Worm (Caenorhabditis elegans) whole organism, young adult: ENCODE measurements around the gene frpr-9.

Experiments
- B0019.2 ChIP-seq: fragments of 200-800 bp; sonication (Bioruptor generic); conservative IDR thresholded peaks from 2 replicates; pipeline ENCODE4 v1.3.6; 2022; ENCODE audit warnings: missing genetic modification reagents, missing genetic modification characterization, missing compliant biosample characterization
- B0336.3 ChIP-seq: fragments of 200-800 bp; sonication (Bioruptor generic); IDR thresholded peaks from 2 replicates; pipeline ENCODE4 v1.3.6; 2022; ENCODE audit warnings: missing genetic modification characterization, missing compliant biosample characterization
- C06A6.2 ChIP-seq: fragments of 200-800 bp; sonication (Bioruptor generic); conservative IDR thresholded peaks from 2 replicates; pipeline ENCODE4 v1.3.6; 2022; ENCODE audit warnings: missing genetic modification characterization, missing compliant biosample characterization
- F10E7.11 ChIP-seq: sonication (generic microtip); optimal IDR thresholded peaks from 2 replicates; lab custom pipeline; 2017; ENCODE audit warnings: mild to moderate bottlenecking, missing genetic modification characterization, moderate library complexity, missing compliant biosample characterization
- F22D6.2 ChIP-seq: sonication (generic microtip); optimal IDR thresholded peaks from 2 replicates; lab custom pipeline; 2016; ENCODE audit warnings: mild to moderate bottlenecking, missing genetic modification characterization, missing compliant biosample characterization
- F23B12.7 ChIP-seq: sonication (generic microtip); optimal IDR thresholded peaks from 2 replicates; lab custom pipeline; 2017; ENCODE audit warnings: missing genetic modification characterization, mild to moderate bottlenecking, missing compliant biosample characterization, antibody characterized with exemption, moderate library complexity; ENCODE audit not compliant: insufficient read depth
- F39B2.1 ChIP-seq: fragments of 200-800 bp; sonication (Bioruptor generic); IDR thresholded peaks from 2 replicates; pipeline ENCODE4 v1.3.6; 2022; ENCODE audit warnings: missing genetic modification reagents, missing genetic modification characterization, missing compliant biosample characterization
- F55B11.4 ChIP-seq: sonication (generic microtip); optimal IDR thresholded peaks from 2 replicates; lab custom pipeline; 2016; ENCODE audit warnings: missing compliant biosample characterization, missing genetic modification characterization, borderline replicate concordance; ENCODE audit not compliant: insufficient read depth
- K11D2.4 ChIP-seq: fragments of 200-800 bp; sonication (Bioruptor generic); IDR thresholded peaks from 2 replicates; pipeline ENCODE4 v1.3.6; 2022; ENCODE audit warnings: missing genetic modification reagents, missing genetic modification characterization, missing compliant biosample characterization
- Y53G8AR.9 ChIP-seq: fragments of 200-800 bp; sonication (Bioruptor generic); conservative IDR thresholded peaks from 2 replicates; pipeline ENCODE4 v1.3.6; 2022; ENCODE audit warnings: missing genetic modification reagents, missing genetic modification characterization, missing compliant biosample characterization
- ama-1 ChIP-seq, 3 experiments: fragments of 150-350 bp in 1 of 3; sonication (generic microtip) in 2 of 3; optimal IDR thresholded peaks; 2 replicates each; lab custom pipeline; 2014 to 2018; ENCODE audit warnings: missing biosample characterization in 2 of 3, missing genetic modification characterization in 2 of 3, missing genetic modification reagents in 2 of 3
- aptf-2 ChIP-seq: fragments of 200-800 bp; sonication (Bioruptor generic); conservative IDR thresholded peaks from 2 replicates; pipeline ENCODE4 v1.3.6; 2022; ENCODE audit warnings: missing genetic modification reagents, missing genetic modification characterization, missing compliant biosample characterization
- attf-3 ChIP-seq: fragments of 200-800 bp; sonication (Bioruptor generic); conservative IDR thresholded peaks from 2 replicates; pipeline ENCODE4 v1.3.6; 2022; ENCODE audit warnings: missing genetic modification reagents, missing genetic modification characterization, missing compliant biosample characterization
- attf-5 ChIP-seq: fragments of 200-800 bp; sonication (Bioruptor generic); optimal IDR thresholded peaks from 2 replicates; lab custom pipeline; 2018; ENCODE audit warnings: mild to moderate bottlenecking, missing genetic modification characterization, missing compliant biosample characterization
- attf-6 ChIP-seq: fragments of 200-800 bp; sonication (Bioruptor generic); IDR thresholded peaks from 2 replicates; pipeline ENCODE4 v1.3.6; 2022; ENCODE audit warnings: missing genetic modification reagents, missing genetic modification characterization, missing compliant biosample characterization
- bed-1 ChIP-seq: fragments of 200-800 bp; sonication (Bioruptor generic); IDR thresholded peaks from 2 replicates; pipeline ENCODE4 v1.3.6; 2022; ENCODE audit warnings: missing genetic modification reagents, missing genetic modification characterization, missing compliant biosample characterization
- cebp-1 ChIP-seq, 2 experiments: fragments of 200-800 bp in 1 of 2; sonication (Bioruptor generic) in 1 of 2; sonication (generic microtip) in 1 of 2; IDR thresholded peaks in 1 of 2; optimal IDR thresholded peaks in 1 of 2; 2 replicates each; pipeline versions ENCODE4 v1.3.6 to Lab custom; 2017 to 2022; ENCODE audit warnings: missing compliant biosample characterization in 2 of 2, missing genetic modification characterization in 2 of 2, mild to moderate bottlenecking in 1 of 2, missing genetic modification reagents in 1 of 2, moderate library complexity in 1 of 2
- ceh-58 ChIP-seq: fragments of 200-800 bp; sonication (Bioruptor generic); IDR thresholded peaks from 2 replicates; pipeline ENCODE4 v1.3.6; 2022; ENCODE audit warnings: missing genetic modification characterization, missing compliant biosample characterization
- ceh-91 ChIP-seq: fragments of 200-800 bp; sonication (Bioruptor generic); IDR thresholded peaks from 2 replicates; pipeline ENCODE4 v1.3.6; 2022; ENCODE audit warnings: missing genetic modification reagents, missing genetic modification characterization, missing compliant biosample characterization
- chd-7 ChIP-seq: sonication (generic microtip); optimal IDR thresholded peaks from 2 replicates; lab custom pipeline; 2016; ENCODE audit warnings: mild to moderate bottlenecking, missing genetic modification characterization, moderate library complexity, missing compliant biosample characterization
- dox-1 ChIP-seq: fragments of 200-800 bp; sonication (Bioruptor generic); IDR thresholded peaks from 2 replicates; pipeline ENCODE4 v1.3.6; 2022; ENCODE audit warnings: missing genetic modification reagents, missing genetic modification characterization, missing compliant biosample characterization
- efl-1 ChIP-seq: fragments of 150-350 bp; optimal IDR thresholded peaks from 2 replicates; lab custom pipeline; 2014; ENCODE audit warnings: missing biosample characterization, missing genetic modification reagents, missing genetic modification characterization
- egl-44 ChIP-seq: fragments of 200-800 bp; sonication (Bioruptor generic); IDR thresholded peaks from 2 replicates; pipeline ENCODE4 v1.3.6; 2022; ENCODE audit warnings: missing genetic modification reagents, missing genetic modification characterization, missing compliant biosample characterization
- ekl-4 ChIP-seq: fragments of 200-800 bp; sonication (Bioruptor generic); IDR thresholded peaks from 2 replicates; pipeline ENCODE4 v1.3.6; 2022; ENCODE audit warnings: missing genetic modification reagents, missing genetic modification characterization, missing compliant biosample characterization
- ets-4 ChIP-seq: fragments of 200-800 bp; sonication (Bioruptor generic); optimal IDR thresholded peaks from 2 replicates; lab custom pipeline; 2018; ENCODE audit warnings: mild to moderate bottlenecking, missing genetic modification characterization, missing compliant biosample characterization
- fkh-3 ChIP-seq: sonication (generic microtip); optimal IDR thresholded peaks from 2 replicates; lab custom pipeline; 2016; ENCODE audit warnings: mild to moderate bottlenecking, missing genetic modification characterization, missing compliant biosample characterization
- hlh-12 ChIP-seq: sonication (generic microtip); optimal IDR thresholded peaks from 2 replicates; lab custom pipeline; 2016; ENCODE audit warnings: missing genetic modification characterization, missing compliant biosample characterization
- hsf-1 ChIP-seq: fragments of 200-800 bp; sonication (Bioruptor generic); IDR thresholded peaks from 2 replicates; pipeline ENCODE4 v1.3.6; 2022; ENCODE audit warnings: missing genetic modification reagents, missing genetic modification characterization, missing compliant biosample characterization
- let-607 ChIP-seq, 2 experiments: fragments of 200-800 bp in 1 of 2; sonication (Bioruptor generic) in 1 of 2; sonication (generic microtip) in 1 of 2; optimal IDR thresholded peaks; 2 replicates each; lab custom pipeline; 2016 to 2018; ENCODE audit warnings: mild to moderate bottlenecking in 2 of 2, missing compliant biosample characterization in 2 of 2, missing genetic modification characterization in 2 of 2, moderate library complexity in 2 of 2, missing genotype in 1 of 2
- lin-54 ChIP-seq: fragments of 200-800 bp; sonication (Bioruptor generic); optimal IDR thresholded peaks from 2 replicates; lab custom pipeline; 2018; ENCODE audit warnings: mild to moderate bottlenecking, missing genetic modification characterization, missing compliant biosample characterization
- lir-1 ChIP-seq: fragments of 200-800 bp; sonication (Bioruptor generic); conservative IDR thresholded peaks from 2 replicates; pipeline ENCODE4 v1.3.6; 2022; ENCODE audit warnings: missing genetic modification reagents, missing genetic modification characterization, missing compliant biosample characterization
- madf-8 ChIP-seq: fragments of 200-800 bp; sonication (Bioruptor generic); conservative IDR thresholded peaks from 2 replicates; pipeline ENCODE4 v1.3.6; 2022; ENCODE audit warnings: missing genetic modification reagents, missing genetic modification characterization, missing compliant biosample characterization
- nhr-120 ChIP-seq: fragments of 200-800 bp; sonication (Bioruptor generic); IDR thresholded peaks from 2 replicates; pipeline ENCODE4 v1.3.6; 2022; ENCODE audit warnings: missing genetic modification characterization, missing compliant biosample characterization
- sea-2 ChIP-seq: fragments of 200-800 bp; sonication (Bioruptor generic); IDR thresholded peaks from 2 replicates; pipeline ENCODE4 v1.3.6; 2022; ENCODE audit warnings: missing genetic modification characterization, missing compliant biosample characterization
- snpc-1.1 ChIP-seq: sonication (generic microtip); optimal IDR thresholded peaks from 2 replicates; lab custom pipeline; 2017; ENCODE audit warnings: missing genetic modification characterization, mild to moderate bottlenecking, missing compliant biosample characterization, antibody characterized with exemption, moderate library complexity, missing genotype, missing genetic modification reagents; ENCODE audit not compliant: insufficient read depth
- snpc-4 ChIP-seq, 5 experiments: fragments of 150-350 bp in 1 of 5; sonication (generic microtip) in 4 of 5; optimal IDR thresholded peaks; 2 replicates each; lab custom pipeline; 2014 to 2018; ENCODE audit warnings: missing genetic modification characterization in 5 of 5, missing biosample characterization in 3 of 5, antibody characterized with exemption in 2 of 5, mild to moderate bottlenecking in 2 of 5, missing compliant biosample characterization in 2 of 5, missing genotype in 2 of 5, moderate library complexity in 2 of 5, missing genetic modification reagents in 1 of 5
- tbx-9 ChIP-seq: sonication (generic microtip); optimal IDR thresholded peaks from 2 replicates; lab custom pipeline; 2016; ENCODE audit warnings: borderline replicate concordance, missing genetic modification characterization, inconsistent platforms, missing compliant biosample characterization
- unc-130 ChIP-seq: sonication (generic microtip); optimal IDR thresholded peaks from 2 replicates; lab custom pipeline; 2016; ENCODE audit warnings: missing genetic modification reagents, missing genetic modification characterization, missing compliant biosample characterization
- zfh-2 ChIP-seq: fragments of 200-800 bp; sonication (Bioruptor generic); conservative IDR thresholded peaks from 2 replicates; pipeline ENCODE4 v1.3.6; 2022; ENCODE audit warnings: missing genetic modification reagents, missing genetic modification characterization, missing compliant biosample characterization
- zim-3 ChIP-seq: sonication (generic microtip); optimal IDR thresholded peaks from 2 replicates; lab custom pipeline; 2017; ENCODE audit warnings: mild to moderate bottlenecking, missing genetic modification characterization, moderate library complexity, missing compliant biosample characterization
- ztf-22 ChIP-seq: fragments of 200-800 bp; sonication (Bioruptor generic); optimal IDR thresholded peaks from 2 replicates; lab custom pipeline; 2018; ENCODE audit warnings: mild to moderate bottlenecking, missing genetic modification characterization, moderate library complexity, missing compliant biosample characterization
- ztf-26 ChIP-seq: sonication (generic microtip); optimal IDR thresholded peaks from 2 replicates; lab custom pipeline; 2017; ENCODE audit warnings: missing genetic modification characterization, missing compliant biosample characterization
- ztf-3 ChIP-seq: fragments of 200-800 bp; sonication (Bioruptor generic); optimal IDR thresholded peaks from 2 replicates; lab custom pipeline; 2018; ENCODE audit warnings: mild to moderate bottlenecking, missing genetic modification characterization, missing compliant biosample characterization

frpr-9 gene

ce11 chrV:10958322-10958900 is 33.5 kb upstream of the frpr-9 start, which contains the start of gene pigt-1 (continued):
- TF ChIP-seq hsf-1 (GFP tag; lab: Robert Waterston, UW) (0 out of 2 replicates have a peak, but pooled peaks have one; percentile 14), aptf-2 (GFP tag; lab: Robert Waterston, UW) (no peak), B0336.3 (GFP tag; lab: Robert Waterston, UW) (peak; percentile 66; the same call in 1 of the 2 replicates), F10E7.11 (tag; lab: Kevin White, UChicago) (no peak), let-607 (tag; optimal IDR thresholded peaks at IDR 0.05; lab: Kevin White, UChicago) (peak in 1 of 2 experiments; percentile 0), chd-7 (tag; lab: Kevin White, UChicago) (peak; percentile 23), cebp-1 (GFP tag; IDR thresholded peaks at IDR 0.05; lab: Robert Waterston, UW) (no peak), cebp-1 (tag; optimal IDR thresholded peaks at IDR 0.05; lab: Kevin White, UChicago) (peak; percentile 30), unc-130 (GFP tag; lab: Kevin White, UChicago) (peak; percentile 15), ets-4 (GFP tag; lab: Kevin White, UChicago) (peak; percentile 11), ceh-58 (GFP tag; lab: Robert Waterston, UW) (no peak), sea-2 (no peak), lin-54 (peak; percentile 29), ztf-3 (GFP tag; lab: Kevin White, UChicago) (no peak), fkh-3 (peak; percentile 25)
- TF ChIP-seq, all 124 proteins: peak for 16

ce11 chrV:10960544-10960943 is 31.3 kb upstream of the frpr-9 start, which contains the start of gene vps-36:
Gene vps-36 (minus strand): TSS chrV:10960669.
- TF ChIP-seq F23B12.7 (tag; lab: Kevin White, UChicago) = no peak
- TF ChIP-seq lir-1 = no peak
- no peak for TF ChIP-seq zim-3 (tag; lab: Kevin White, UChicago)
- no peak for TF ChIP-seq ztf-26
- TF ChIP-seq efl-1 (GFP tag; lab: Kevin White, UChicago) = no peak
- TF ChIP-seq sea-2 = no peak
- no peak for TF ChIP-seq madf-8 (GFP tag; lab: Robert Waterston, UW)
- TF ChIP-seq unc-130 (GFP tag; lab: Kevin White, UChicago) = no peak
- no peak for TF ChIP-seq F55B11.4
- peak; percentile 37 to 77 for TF ChIP-seq let-607 (tag; optimal IDR thresholded peaks at IDR 0.05; lab: Kevin White, UChicago)
- no peak for TF ChIP-seq C06A6.2 (GFP tag; lab: Robert Waterston, UW)
- no peak for TF ChIP-seq ceh-58 (GFP tag; lab: Robert Waterston, UW)
- no peak for TF ChIP-seq tbx-9
- 0 out of 2 replicates have a peak, but pooled peaks have one; percentile 10 for TF ChIP-seq Y53G8AR.9
- no peak for TF ChIP-seq ets-4 (GFP tag; lab: Kevin White, UChicago)
- TF ChIP-seq ceh-91 (GFP tag; lab: Robert Waterston, UW) = no peak
- TF ChIP-seq F39B2.1 (GFP tag; lab: Robert Waterston, UW) = no peak
- 0 out of 2 replicates have a peak, but pooled peaks have one; percentile 43 for TF ChIP-seq ekl-4 (GFP tag; lab: Robert Waterston, UW)
- TF ChIP-seq ztf-22 (GFP tag; lab: Kevin White, UChicago) = no peak
- TF ChIP-seq attf-5 (GFP tag; lab: Kevin White, UChicago) = no peak
- TF ChIP-seq F10E7.11 (tag; lab: Kevin White, UChicago) = no peak
- TF ChIP-seq F22D6.2 (tag; lab: Kevin White, UChicago) = no peak
- no peak for TF ChIP-seq nhr-120 (GFP tag; lab: Robert Waterston, UW)
- TF ChIP-seq snpc-4 (GFP tag; optimal IDR thresholded peaks at IDR 0.05; lab: Kevin White, UChicago) = no peak
- TF ChIP-seq snpc-4 (tag; optimal IDR thresholded peaks at IDR 0.05; lab: Kevin White, UChicago) = no peak
- no peak for TF ChIP-seq B0019.2 (GFP tag; lab: Robert Waterston, UW)
- no peak for TF ChIP-seq bed-1 (GFP tag; lab: Robert Waterston, UW)
- TF ChIP-seq dox-1 = peak; percentile 48
- TF ChIP-seq K11D2.4 = no peak
- no peak for TF ChIP-seq attf-3 (GFP tag; lab: Robert Waterston, UW)
- TF ChIP-seq snpc-1.1 (tag; lab: Kevin White, UChicago) = no peak
- no peak for TF ChIP-seq hlh-12 (tag; lab: Kevin White, UChicago)
- TF ChIP-seq egl-44 = no peak
- no peak for TF ChIP-seq B0336.3 (GFP tag; lab: Robert Waterston, UW)
- TF ChIP-seq ama-1 (optimal IDR thresholded peaks at IDR 0.05; lab: Kevin White, UChicago) = no peak
- TF ChIP-seq ama-1 (GFP tag; optimal IDR thresholded peaks at IDR 0.05; lab: Kevin White, UChicago) = no peak
- no peak for TF ChIP-seq zfh-2 (GFP tag; lab: Robert Waterston, UW)
- no peak for TF ChIP-seq attf-6
